Fruit fly (Drosophila melanogaster) Kc167 (cell line): ENCODE data around the gene H2.0.

Experiments used
- Myc ChIP-seq: fragments of >200 bp; optimal IDR thresholded peaks from 2 replicates; lab custom pipeline; 2017; ENCODE audit warnings: missing external identifiers
- h ChIP-seq: fragments of >200 bp; optimal IDR thresholded peaks from 3 replicates; lab custom pipeline; 2018; ENCODE audit warnings: missing external identifiers
- psq ChIP-seq: fragments of >200 bp; optimal IDR thresholded peaks from 2 replicates; lab custom pipeline; 2017; ENCODE audit warnings: missing external identifiers

- no peak for TF ChIP-seq Myc
- TF ChIP-seq psq (lab: Kevin White, UChicago): no peak
- no peak for TF ChIP-seq h (lab: Kevin White, UChicago)
Measured at dm6 chr2L:5983236-5983635, 36.0 kb downstream of the H2.0 start.
